Worm (Caenorhabditis elegans): ENCODE measurements around the gene Y66D12A.11.

- TF ChIP-seq sem-2 (GFP tag; optimal IDR thresholded peaks at IDR 0.05) (no peak), nhr-237 (tag; optimal IDR thresholded peaks at IDR 0.05) (no peak), zip-8 (tag; optimal IDR thresholded peaks at IDR 0.05) (no peak), mep-1 (tag; optimal IDR thresholded peaks at IDR 0.05) (no peak)
Measured at ce11 chrIII:11534624-11535079, 28.6 kb upstream of the Y66D12A.11 start, which contains the start of gene nrps-1.
